Fruit fly (Drosophila melanogaster): Measurements from ENCODE around the gene CG10026.
A peak's percentile ranks its signal among the peaks of the same experiment; 100 is the strongest.

Gene CG10026

DNA sequence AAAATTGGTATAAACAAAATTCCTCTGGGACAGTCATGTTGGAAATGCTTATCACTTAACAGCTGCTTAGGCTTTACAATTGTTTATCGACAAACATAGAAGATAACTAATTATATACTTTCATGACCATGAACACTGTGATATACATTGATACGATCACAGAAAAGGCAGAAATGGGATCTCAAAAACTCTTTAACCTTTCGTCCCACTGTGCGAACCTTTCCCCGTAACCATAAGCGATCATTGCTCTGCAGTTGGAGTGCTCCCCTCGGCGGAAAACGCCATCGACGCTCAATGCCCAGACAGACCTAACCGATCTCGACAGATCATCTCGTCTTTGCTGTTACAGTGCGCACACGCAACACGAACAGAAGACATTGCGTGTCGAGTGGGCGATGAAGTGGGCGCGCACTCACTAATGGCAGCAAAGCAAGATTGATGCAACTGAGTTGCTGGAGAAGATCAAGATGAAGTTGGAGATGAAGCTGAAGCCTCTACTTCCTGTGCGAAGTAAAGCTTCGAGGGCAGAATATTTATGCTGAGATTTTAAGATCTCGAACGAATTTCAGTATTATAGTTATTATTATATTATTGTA lies 29.7 kb upstream of the CG10026 start:
- no peak for TF ChIP-seq tai (GFP tag; optimal IDR thresholded peaks at IDR 0.05)
- TF ChIP-seq Hr83 (GFP tag; optimal IDR thresholded peaks at IDR 0.05; ENCODE audit: poor library complexity, severe bottlenecking): no peak
- TF ChIP-seq sv (GFP tag; optimal IDR thresholded peaks at IDR 0.05): no peak
- TF ChIP-seq jim (GFP tag; optimal IDR thresholded peaks at IDR 0.05): no peak
- no peak for TF ChIP-seq pan (optimal IDR thresholded peaks at IDR 0.05)
- no peak for TF ChIP-seq CG9705 (GFP tag; optimal IDR thresholded peaks at IDR 0.05)
- TF ChIP-seq Hnf4 (GFP tag; optimal IDR thresholded peaks at IDR 0.05): no peak
- no peak for TF ChIP-seq Sp1 (GFP tag; optimal IDR thresholded peaks at IDR 0.05)
- no peak for TF ChIP-seq GATAd (GFP tag; optimal IDR thresholded peaks at IDR 0.05)
- no peak for TF ChIP-seq foxo (GFP tag; optimal IDR thresholded peaks at IDR 0.05)
- no peak for TF ChIP-seq psq (GFP tag; optimal IDR thresholded peaks at IDR 0.05)
- no peak for TF ChIP-seq ey (GFP tag; optimal IDR thresholded peaks at IDR 0.05)
- TF ChIP-seq dsf (GFP tag; optimal IDR thresholded peaks at IDR 0.05; ENCODE audit: borderline replicate concordance): no peak
- TF ChIP-seq Rel (GFP tag; optimal IDR thresholded peaks at IDR 0.05): no peak
- TF ChIP-seq Rel (tag; optimal IDR thresholded peaks at IDR 0.05): no peak
- TF ChIP-seq br (GFP tag; optimal IDR thresholded peaks at IDR 0.05): no peak
- no peak for TF ChIP-seq HLH106 (tag; optimal IDR thresholded peaks at IDR 0.05)

DNA sequence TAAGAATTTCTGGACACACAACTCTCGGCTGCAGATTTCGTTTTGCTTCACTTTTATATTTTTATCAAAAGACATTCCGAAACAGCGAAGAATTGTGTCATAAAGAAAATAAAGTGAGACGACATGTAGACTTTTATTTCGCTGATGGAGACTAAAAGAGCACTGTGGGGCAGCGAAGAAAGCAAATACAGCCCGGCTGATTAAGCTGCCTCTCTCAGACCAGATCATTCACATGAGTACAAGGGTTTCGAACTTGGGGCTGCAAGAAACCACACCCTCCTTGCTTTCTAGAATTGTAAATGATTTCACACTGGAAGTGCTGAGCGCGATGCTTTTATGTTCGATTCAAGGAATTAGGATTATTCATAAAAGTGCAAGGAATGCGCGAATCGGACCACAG lies 29.0 kb upstream of the CG10026 start:
- no peak for TF ChIP-seq Rel (GFP tag; optimal IDR thresholded peaks at IDR 0.05)
- TF ChIP-seq Rel (tag; optimal IDR thresholded peaks at IDR 0.05): no peak
- peak; percentile 28 for TF ChIP-seq Hr83 (GFP tag; optimal IDR thresholded peaks at IDR 0.05; ENCODE audit: poor library complexity, severe bottlenecking)
- peak; percentile 5 for TF ChIP-seq h (GFP tag; optimal IDR thresholded peaks at IDR 0.05)
- TF ChIP-seq N (GFP tag; optimal IDR thresholded peaks at IDR 0.05): no peak

DNA sequence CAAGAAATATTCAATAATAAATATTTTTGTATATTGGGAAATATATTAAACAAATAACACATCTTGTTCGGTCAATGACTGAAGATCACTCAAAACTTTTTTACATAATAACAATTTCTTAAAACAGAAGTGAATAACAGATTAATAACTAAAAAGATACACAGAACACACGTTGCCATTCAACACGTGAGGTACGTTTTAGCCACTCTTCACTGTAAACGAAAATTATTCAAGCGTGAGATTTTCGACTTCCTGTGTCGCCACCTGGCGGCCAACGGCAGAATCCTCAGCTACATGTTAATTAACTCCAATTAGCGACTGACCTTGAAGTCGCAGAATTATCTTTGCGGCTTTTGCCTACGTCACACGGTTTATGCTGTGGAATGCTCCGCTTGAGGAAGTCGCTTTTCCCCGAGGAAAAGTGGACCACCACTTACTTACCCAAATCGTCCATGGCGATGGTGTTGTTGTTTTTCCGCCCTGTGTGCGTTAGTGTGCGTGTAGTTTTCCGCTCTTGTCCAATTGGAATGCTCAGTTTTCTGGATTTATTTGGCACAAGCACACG lies 28.2 kb upstream of the CG10026 start:
- TF ChIP-seq Dfd (GFP tag; optimal IDR thresholded peaks at IDR 0.05): no peak
- peak; percentile 30 for TF ChIP-seq woc (GFP tag; optimal IDR thresholded peaks at IDR 0.05)
- peak; percentile 40 for TF ChIP-seq Sp1 (GFP tag; optimal IDR thresholded peaks at IDR 0.05)
- TF ChIP-seq brk (GFP tag; optimal IDR thresholded peaks at IDR 0.05): peak; percentile 70
- peak; percentile 29 for TF ChIP-seq br (GFP tag; optimal IDR thresholded peaks at IDR 0.05)
- no peak for TF ChIP-seq dsf (GFP tag; optimal IDR thresholded peaks at IDR 0.05; ENCODE audit: borderline replicate concordance)
- peak; percentile 59 for TF ChIP-seq sage (GFP tag; optimal IDR thresholded peaks at IDR 0.05)
- peak; percentile 46 for TF ChIP-seq ey (GFP tag; optimal IDR thresholded peaks at IDR 0.05)
- peak; percentile 6 for TF ChIP-seq CG32264 (GFP tag; optimal IDR thresholded peaks at IDR 0.05)
- TF ChIP-seq OdsH (GFP tag; optimal IDR thresholded peaks at IDR 0.05): peak; percentile 58
- TF ChIP-seq HLH106 (tag; optimal IDR thresholded peaks at IDR 0.05): peak; percentile 69
- TF ChIP-seq rgr (GFP tag; optimal IDR thresholded peaks at IDR 0.05): peak; percentile 68
- TF ChIP-seq Vsx2 (GFP tag; optimal IDR thresholded peaks at IDR 0.05; ENCODE audit: partially characterized antibody): peak; percentile 81
- TF ChIP-seq CG9705 (GFP tag; optimal IDR thresholded peaks at IDR 0.05): no peak
- no peak for TF ChIP-seq tai (GFP tag; optimal IDR thresholded peaks at IDR 0.05)
- peak; percentile 44 for TF ChIP-seq h (GFP tag; optimal IDR thresholded peaks at IDR 0.05)
- peak; percentile 53 for TF ChIP-seq psq (GFP tag; optimal IDR thresholded peaks at IDR 0.05)
- peak; percentile 21 for TF ChIP-seq dmrt93B (GFP tag; optimal IDR thresholded peaks at IDR 0.05)
- no peak for TF ChIP-seq Jra (GFP tag; optimal IDR thresholded peaks at IDR 0.05)
- TF ChIP-seq Dif (GFP tag; optimal IDR thresholded peaks at IDR 0.05; ENCODE audit: partially characterized antibody): no peak
- no peak for TF ChIP-seq Hr78 (GFP tag; optimal IDR thresholded peaks at IDR 0.05)
- peak; percentile 65 for TF ChIP-seq fru (GFP tag; optimal IDR thresholded peaks at IDR 0.05)
- peak in 1 of 2 experiments; percentile 73 for TF ChIP-seq foxo (GFP tag; optimal IDR thresholded peaks at IDR 0.05)
- TF ChIP-seq dl (GFP tag; optimal IDR thresholded peaks at IDR 0.05; ENCODE audit: insufficient read depth in 1 of 2, partially characterized antibody in 2 of 2): no peak
- peak; percentile 94 for TF ChIP-seq sv (GFP tag; optimal IDR thresholded peaks at IDR 0.05)

dm6 chr2L:19426330-19426781 lies 27.7 kb upstream of the CG10026 start, which contains the start of gene Pax:
TSS of gene Pax (minus strand) at chr2L:19426596.
- peak; percentile 43 for TF ChIP-seq Hr83 (GFP tag; optimal IDR thresholded peaks at IDR 0.05; ENCODE audit: poor library complexity, severe bottlenecking)
- no peak for TF ChIP-seq Hr78 (GFP tag; optimal IDR thresholded peaks at IDR 0.05)
- no peak for TF ChIP-seq dmrt93B (GFP tag; optimal IDR thresholded peaks at IDR 0.05)
- TF ChIP-seq sv (GFP tag; optimal IDR thresholded peaks at IDR 0.05): no peak
- peak; percentile 65 for TF ChIP-seq Jra (GFP tag; optimal IDR thresholded peaks at IDR 0.05)
- TF ChIP-seq Hnf4 (GFP tag; optimal IDR thresholded peaks at IDR 0.05): no peak
- no peak for TF ChIP-seq Mio (GFP tag; optimal IDR thresholded peaks at IDR 0.05)
- TF ChIP-seq N (GFP tag; optimal IDR thresholded peaks at IDR 0.05): no peak
- TF ChIP-seq h (GFP tag; optimal IDR thresholded peaks at IDR 0.05): no peak
- TF ChIP-seq Dif (GFP tag; optimal IDR thresholded peaks at IDR 0.05; ENCODE audit: partially characterized antibody): peak; percentile 27
- TF ChIP-seq Sp1 (GFP tag; optimal IDR thresholded peaks at IDR 0.05): peak; percentile 43
- TF ChIP-seq CrebA (GFP tag; optimal IDR thresholded peaks at IDR 0.05; ENCODE audit: borderline replicate concordance): no peak
